Fruit fly (Drosophila melanogaster) whole organism, embryonic: Measurements from ENCODE around the gene SNRPG.

Source experiments
- B-H1 ChIP-seq: fragments of 200-800 bp; sonication (Bioruptor generic); IDR thresholded peaks from 3 replicates; pipeline ENCODE4 v1.3.6; 2022; ENCODE audit warnings: missing biosample characterization, missing genetic modification characterization
- CG10431 ChIP-seq: fragments of 200-800 bp; sonication (Bioruptor generic); optimal IDR thresholded peaks from 3 replicates; lab custom pipeline; 2018; ENCODE audit warnings: missing biosample characterization, mild to moderate bottlenecking, missing genetic modification characterization
- CG10979 ChIP-seq: fragments of 200-800 bp; sonication (Bioruptor generic); optimal IDR thresholded peaks from 2 replicates; lab custom pipeline; 2018; ENCODE audit warnings: missing biosample characterization, mild to moderate bottlenecking, missing genetic modification characterization, moderate library complexity
- CG12391 ChIP-seq: fragments of 200-800 bp; sonication (Bioruptor generic); optimal IDR thresholded peaks from 3 replicates; lab custom pipeline; 2018; ENCODE audit warnings: missing biosample characterization, mild to moderate bottlenecking, missing genetic modification characterization, moderate library complexity
- CG14965 ChIP-seq: fragments of 200-800 bp; sonication (Bioruptor generic); optimal IDR thresholded peaks from 2 replicates; lab custom pipeline; 2016; ENCODE audit warnings: missing biosample characterization, missing genetic modification characterization, borderline replicate concordance
- CG1602 ChIP-seq: fragments of 200-800 bp; sonication (Bioruptor generic); optimal IDR thresholded peaks from 3 replicates; lab custom pipeline; 2016; ENCODE audit warnings: missing biosample characterization, missing genetic modification characterization
- CG1647 ChIP-seq: fragments of 200-800 bp; sonication (Bioruptor generic); optimal IDR thresholded peaks from 3 replicates; lab custom pipeline; 2016; ENCODE audit warnings: missing biosample characterization, missing genetic modification characterization
- CG16863 ChIP-seq: fragments of 200-800 bp; sonication (Bioruptor generic); optimal IDR thresholded peaks from 3 replicates; lab custom pipeline; 2016; ENCODE audit warnings: missing biosample characterization, missing genetic modification characterization
- CG17802 ChIP-seq: fragments of 200-800 bp; sonication (Bioruptor generic); optimal IDR thresholded peaks from 2 replicates; lab custom pipeline; 2018; ENCODE audit warnings: missing biosample characterization, mild to moderate bottlenecking, missing genetic modification characterization, moderate library complexity
- CG2889 ChIP-seq: fragments of 200-800 bp; sonication (Bioruptor generic); IDR thresholded peaks from 3 replicates; pipeline ENCODE4 v1.3.6; 2022; ENCODE audit warnings: missing biosample characterization, missing genetic modification characterization
- CG33213 ChIP-seq: fragments of 200-800 bp; sonication (Bioruptor generic); optimal IDR thresholded peaks from 3 replicates; lab custom pipeline; 2016; ENCODE audit warnings: missing biosample characterization, missing genetic modification characterization
- CG34224 ChIP-seq: fragments of 200-800 bp; sonication (Bioruptor generic); IDR thresholded peaks from 3 replicates; pipeline ENCODE4 v1.3.6; 2022; ENCODE audit warnings: missing biosample characterization, missing genetic modification characterization; ENCODE audit not compliant: partially characterized antibody
- CG34376 ChIP-seq: fragments of 200-800 bp; sonication (Bioruptor generic); optimal IDR thresholded peaks from 2 replicates; lab custom pipeline; 2018; ENCODE audit warnings: missing biosample characterization, mild to moderate bottlenecking, missing genetic modification characterization
- CG3847 ChIP-seq: fragments of 200-800 bp; sonication (Bioruptor generic); IDR thresholded peaks from 2 replicates; pipeline ENCODE4 v1.3.6; 2022; ENCODE audit warnings: missing biosample characterization, missing genetic modification characterization
- CG3995 ChIP-seq: fragments of 200-800 bp; sonication (Bioruptor generic); optimal IDR thresholded peaks from 3 replicates; lab custom pipeline; 2016; ENCODE audit warnings: missing biosample characterization, missing genetic modification characterization
- CG43689 ChIP-seq: fragments of 200-800 bp; sonication (Bioruptor generic); IDR thresholded peaks from 2 replicates; pipeline ENCODE4 v1.3.6; 2022; ENCODE audit warnings: missing biosample characterization, missing genetic modification characterization
- CG6254 ChIP-seq: fragments of 200-800 bp; sonication (Bioruptor generic); optimal IDR thresholded peaks from 3 replicates; lab custom pipeline; 2017; ENCODE audit warnings: mild to moderate bottlenecking, missing biosample characterization, missing genetic modification reagents, missing genetic modification characterization
- CG7987 ChIP-seq: fragments of 200-800 bp; sonication (Bioruptor generic); optimal IDR thresholded peaks from 2 replicates; lab custom pipeline; 2018; ENCODE audit warnings: missing biosample characterization, mild to moderate bottlenecking, missing genetic modification characterization, moderate library complexity
- CG8290 ChIP-seq, 3 experiments: fragments of 200-800 bp; sonication (Bioruptor generic); optimal IDR thresholded peaks; 2 replicates each; lab custom pipeline; 2016 to 2019; ENCODE audit warnings: missing biosample characterization in 3 of 3, missing genetic modification characterization in 3 of 3, mild to moderate bottlenecking in 2 of 3, moderate library complexity in 1 of 3
- CG9797 ChIP-seq: fragments of 200-800 bp; sonication (Bioruptor generic); optimal IDR thresholded peaks from 3 replicates; lab custom pipeline; 2018; ENCODE audit warnings: missing biosample characterization, mild to moderate bottlenecking, missing genetic modification characterization
- Doc3 ChIP-seq: fragments of 200-800 bp; sonication (Bioruptor generic); IDR thresholded peaks from 3 replicates; pipeline ENCODE4 v1.3.6; 2022; ENCODE audit warnings: missing biosample characterization, missing genetic modification characterization; ENCODE audit not compliant: partially characterized antibody
- Eip74EF ChIP-seq, 2 experiments: fragments of 200-800 bp in 1 of 2; fragments of >200 bp in 1 of 2; sonication (Bioruptor generic) in 1 of 2; optimal IDR thresholded peaks; 2 replicates each; lab custom pipeline; 2017 to 2019; ENCODE audit warnings: missing biosample characterization in 2 of 2, missing genetic modification characterization in 2 of 2, mild to moderate bottlenecking in 1 of 2, moderate library complexity in 1 of 2
- Elba2 ChIP-seq: fragments of 200-800 bp; sonication (Bioruptor generic); optimal IDR thresholded peaks from 3 replicates; lab custom pipeline; 2016; ENCODE audit warnings: missing biosample characterization, missing genetic modification characterization
- H15 ChIP-seq: fragments of 200-800 bp; sonication (Bioruptor generic); IDR thresholded peaks from 3 replicates; pipeline ENCODE4 v1.3.6; 2022; ENCODE audit warnings: missing biosample characterization, missing genetic modification characterization
- PHDP ChIP-seq: fragments of 200-800 bp; sonication (Bioruptor generic); optimal IDR thresholded peaks from 3 replicates; lab custom pipeline; 2018; ENCODE audit warnings: missing biosample characterization, mild to moderate bottlenecking, missing genetic modification characterization, moderate library complexity
- Side ChIP-seq: fragments of 200-800 bp; sonication (Bioruptor generic); optimal IDR thresholded peaks from 2 replicates; lab custom pipeline; 2016; ENCODE audit warnings: missing biosample characterization, missing genetic modification characterization
- Sin3A ChIP-seq: fragments of >200 bp; optimal IDR thresholded peaks from 2 replicates; lab custom pipeline; 2018
- al ChIP-seq: fragments of 200-800 bp; sonication (Bioruptor generic); IDR thresholded peaks from 2 replicates; pipeline ENCODE4 v1.3.6; 2022; ENCODE audit warnings: missing biosample characterization, missing genetic modification characterization
- ara ChIP-seq: fragments of 200-800 bp; sonication (Bioruptor generic); IDR thresholded peaks from 2 replicates; pipeline ENCODE4 v1.3.6; 2022; ENCODE audit warnings: missing biosample characterization, missing genetic modification characterization
- ase ChIP-seq: fragments of 200-800 bp; sonication (Bioruptor generic); IDR thresholded peaks from 3 replicates; pipeline ENCODE4 v1.3.6; 2022; ENCODE audit warnings: missing biosample characterization, missing genetic modification characterization
- crol ChIP-seq: fragments of 200-800 bp; sonication (Bioruptor generic); IDR thresholded peaks from 2 replicates; pipeline ENCODE4 v1.3.6; 2022; ENCODE audit warnings: missing biosample characterization, missing genetic modification characterization
- dmrt11E ChIP-seq: fragments of 200-800 bp; sonication (Bioruptor generic); optimal IDR thresholded peaks from 3 replicates; lab custom pipeline; 2018; ENCODE audit warnings: missing biosample characterization, mild to moderate bottlenecking, missing genetic modification characterization, moderate library complexity
- eyg ChIP-seq: fragments of 200-800 bp; sonication (Bioruptor generic); optimal IDR thresholded peaks from 3 replicates; lab custom pipeline; 2016; ENCODE audit warnings: missing biosample characterization, missing genetic modification characterization
- fd102C ChIP-seq: fragments of 200-800 bp; sonication (Bioruptor generic); optimal IDR thresholded peaks from 2 replicates; lab custom pipeline; 2018; ENCODE audit warnings: missing biosample characterization, mild to moderate bottlenecking, missing genetic modification characterization, moderate library complexity
- her ChIP-seq: fragments of 200-800 bp; sonication (Bioruptor generic); optimal IDR thresholded peaks from 2 replicates; lab custom pipeline; 2016; ENCODE audit warnings: missing biosample characterization, missing genetic modification characterization
- jigr1 ChIP-seq: fragments of 200-800 bp; sonication (Bioruptor generic); IDR thresholded peaks from 3 replicates; pipeline ENCODE4 v1.3.6; 2022; ENCODE audit warnings: missing biosample characterization, missing genetic modification characterization
- knrl ChIP-seq: fragments of 200-800 bp; sonication (Bioruptor generic); IDR thresholded peaks from 3 replicates; pipeline ENCODE4 v1.3.6; 2022; ENCODE audit warnings: missing biosample characterization, missing genetic modification characterization; ENCODE audit not compliant: partially characterized antibody
- nerfin-1 ChIP-seq: fragments of 200-800 bp; sonication (Bioruptor generic); optimal IDR thresholded peaks from 3 replicates; lab custom pipeline; 2019; ENCODE audit warnings: missing biosample characterization, mild to moderate bottlenecking, missing genetic modification characterization, moderate library complexity
- oc ChIP-seq: fragments of 200-800 bp; sonication (Bioruptor generic); optimal IDR thresholded peaks from 2 replicates; lab custom pipeline; 2018; ENCODE audit warnings: missing biosample characterization, mild to moderate bottlenecking, missing genetic modification characterization, moderate library complexity
- pnt ChIP-seq: fragments of 200-800 bp; sonication (Bioruptor generic); optimal IDR thresholded peaks from 3 replicates; lab custom pipeline; 2016; ENCODE audit warnings: missing biosample characterization, missing genetic modification characterization
- ro ChIP-seq: fragments of 200-800 bp; sonication (Bioruptor generic); IDR thresholded peaks from 2 replicates; pipeline ENCODE4 v1.3.6; 2022; ENCODE audit warnings: missing biosample characterization, missing genetic modification characterization
- run ChIP-seq: fragments of 200-800 bp; sonication (Bioruptor generic); optimal IDR thresholded peaks from 3 replicates; lab custom pipeline; 2018; ENCODE audit warnings: missing biosample characterization, mild to moderate bottlenecking, missing genetic modification characterization
- sens ChIP-seq: fragments of 200-800 bp; sonication (Bioruptor generic); peaks from one replicate; lab custom pipeline; 2016; ENCODE audit warnings: missing biosample characterization, missing genetic modification characterization
- seq ChIP-seq: fragments of 200-800 bp; sonication (Bioruptor generic); IDR thresholded peaks from 2 replicates; pipeline ENCODE4 v1.3.6; 2022; ENCODE audit warnings: missing biosample characterization, missing genetic modification characterization
- sr ChIP-seq: fragments of 200-800 bp; sonication (Bioruptor generic); IDR thresholded peaks from 3 replicates; pipeline ENCODE4 v1.3.6; 2022; ENCODE audit warnings: missing biosample characterization, missing genetic modification characterization
- stc ChIP-seq: fragments of 200-800 bp; sonication (Bioruptor generic); IDR thresholded peaks from 2 replicates; pipeline ENCODE4 v1.3.6; 2022; ENCODE audit warnings: missing biosample characterization, missing genetic modification characterization
- tap ChIP-seq: fragments of 200-800 bp; optimal IDR thresholded peaks from 3 replicates; lab custom pipeline; 2019; ENCODE audit warnings: missing biosample characterization, mild to moderate bottlenecking, missing genetic modification characterization, moderate library complexity
- yki ChIP-seq: fragments of >200 bp; optimal IDR thresholded peaks from 3 replicates; lab custom pipeline; 2018
- zf30C ChIP-seq: fragments of 200-800 bp; sonication (Bioruptor generic); optimal IDR thresholded peaks from 3 replicates; lab custom pipeline; 2018; ENCODE audit warnings: missing biosample characterization, mild to moderate bottlenecking, missing genetic modification characterization

SNRPG gene

dm6 chrX:16640260-16641100 lies at the start of gene SNRPG, which contains the start of gene mthl1 (continued):
- TF ChIP-seq sens (GFP tag; lab: Kevin White, UChicago) = peak; percentile 83
- peak; percentile 94 for TF ChIP-seq ase (GFP tag; lab: Robert Waterston, UW)
- peak; percentile 8 for TF ChIP-seq CG7987 (GFP tag; lab: Kevin White, UChicago)
- TF ChIP-seq Elba2 (GFP tag; lab: Kevin White, UChicago) = no peak
- TF ChIP-seq ro = peak; percentile 78
- no peak for TF ChIP-seq oc (tag; lab: Kevin White, UChicago)
- peak; percentile 37 for TF ChIP-seq nerfin-1 (tag; lab: Kevin White, UChicago)
- peak; percentile 7 for TF ChIP-seq fd102C (GFP tag; lab: Kevin White, UChicago)
- no peak for TF ChIP-seq CG6254 (GFP tag; lab: Kevin White, UChicago)
- TF ChIP-seq H15 (GFP tag; lab: Robert Waterston, UW) = peak; percentile 91
- peak; percentile 94 for TF ChIP-seq CG17802
- TF ChIP-seq CG14965 (GFP tag; lab: Kevin White, UChicago) = no peak
- TF ChIP-seq CG9797 (GFP tag; lab: Kevin White, UChicago) = peak; percentile 82
- peak; percentile 83 for TF ChIP-seq CG43689 (GFP tag; lab: Robert Waterston, UW)
- TF ChIP-seq CG10431 (GFP tag; lab: Kevin White, UChicago) = peak; percentile 10
- TF ChIP-seq CG10979 = peak; percentile 47
- TF ChIP-seq CG34376 (GFP tag; lab: Kevin White, UChicago) = peak; percentile 31
- peak; percentile 79 for TF ChIP-seq CG3995 (GFP tag; lab: Kevin White, UChicago)
- TF ChIP-seq CG33213 (GFP tag; lab: Kevin White, UChicago) = peak; percentile 54
- TF ChIP-seq crol = peak; percentile 75
- TF ChIP-seq Eip74EF (GFP tag; optimal IDR thresholded peaks at IDR 0.05; lab: Kevin White, UChicago) = peak in 1 of 2 experiments; percentile 45
- peak; percentile 90 for TF ChIP-seq ara (GFP tag; lab: Robert Waterston, UW)
- no peak for TF ChIP-seq yki (lab: Kevin White, UChicago)
- TF ChIP-seq PHDP (tag; lab: Kevin White, UChicago) = peak; percentile 53
- peak; percentile 65 for TF ChIP-seq CG34224 (GFP tag; lab: Robert Waterston, UW)
- peak; percentile 92 for TF ChIP-seq CG3847 (GFP tag; lab: Robert Waterston, UW)
- TF ChIP-seq tap = no peak
- TF ChIP-seq CG1647 (GFP tag; lab: Kevin White, UChicago) = peak; percentile 52
- peak; percentile 56 for TF ChIP-seq Doc3 (GFP tag; lab: Robert Waterston, UW)
- TF ChIP-seq CG12391 (tag; lab: Kevin White, UChicago) = peak; percentile 80
- TF ChIP-seq her (GFP tag; lab: Kevin White, UChicago) = peak; percentile 81
- TF ChIP-seq Side = peak; percentile 49
- peak; percentile 80 for TF ChIP-seq CG1602
- peak; percentile 92 for TF ChIP-seq CG2889
- peak; percentile 64 for TF ChIP-seq dmrt11E
- no peak for TF ChIP-seq CG8290 (GFP tag; optimal IDR thresholded peaks at IDR 0.05; lab: Kevin White, UChicago)
- TF ChIP-seq CG8290 (tag; optimal IDR thresholded peaks at IDR 0.05; lab: Kevin White, UChicago) = peak in 1 of 2 experiments; percentile 82
- peak; percentile 75 for TF ChIP-seq knrl
- TF ChIP-seq sr (GFP tag; lab: Robert Waterston, UW) = peak; percentile 71; the same call in 1 of the 3 replicates
- peak; percentile 88 for TF ChIP-seq pnt (GFP tag; lab: Kevin White, UChicago)
- TF ChIP-seq Sin3A (lab: Kevin White, UChicago) = peak; percentile 74
- TF ChIP-seq run = no peak
- TF ChIP-seq eyg (GFP tag; lab: Kevin White, UChicago) = peak; percentile 43
- peak; percentile 69; the same call in 1 of the 2 replicates for TF ChIP-seq stc
- peak; percentile 92 for TF ChIP-seq jigr1 (GFP tag; lab: Robert Waterston, UW)
- peak; percentile 81 for TF ChIP-seq seq (GFP tag; lab: Robert Waterston, UW)
- TF ChIP-seq CG16863 (GFP tag; lab: Kevin White, UChicago) = peak; percentile 51
- TF ChIP-seq zf30C (GFP tag; lab: Kevin White, UChicago) = peak; percentile 29
- TF ChIP-seq B-H1 (GFP tag; lab: Robert Waterston, UW) = peak; percentile 88
- peak; percentile 92 for TF ChIP-seq al (GFP tag; lab: Robert Waterston, UW)
